Worm (Caenorhabditis elegans): ENCODE results near the gene sqv-3.

sqv-3 gene

DNA sequence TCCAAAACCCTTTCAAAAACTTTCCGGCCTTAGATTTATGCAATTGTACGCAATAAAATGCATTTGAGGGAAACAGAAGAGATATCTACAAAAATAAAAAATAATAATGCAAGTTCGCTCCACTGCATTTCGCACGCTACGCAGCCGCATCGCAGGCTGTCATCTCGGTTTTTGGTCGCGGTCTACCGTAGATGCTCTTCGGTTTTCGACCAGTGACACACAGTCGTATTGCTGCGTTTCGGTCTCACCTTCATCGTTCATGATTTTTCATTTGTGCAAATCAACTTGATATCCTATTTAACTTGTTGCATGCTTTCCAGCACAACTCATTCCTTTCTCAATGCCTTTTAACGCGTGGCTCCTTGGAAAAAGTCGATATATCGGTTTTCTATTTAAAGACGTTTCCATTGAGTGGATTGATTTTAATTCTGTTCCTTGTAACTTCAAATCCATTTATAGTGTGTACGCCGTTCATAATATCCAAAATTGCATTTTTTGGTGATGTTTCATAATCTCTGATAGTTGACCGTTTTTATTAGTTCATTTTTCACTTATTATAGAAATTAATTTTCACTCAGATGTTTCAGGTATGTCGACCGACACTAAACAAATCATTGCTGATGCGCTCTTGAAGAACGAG is 631 bp upstream of the sqv-3 start, which contains the start of gene vha-1 (continued):
- TF ChIP-seq ceh-48 (tag; optimal IDR thresholded peaks at IDR 0.05): peak; percentile 47
- TF ChIP-seq elt-2 (tag; optimal IDR thresholded peaks at IDR 0.05): peak; percentile 39
- TF ChIP-seq ceh-14 (tag; optimal IDR thresholded peaks at IDR 0.05): no peak
- peak; percentile 26 for TF ChIP-seq ceh-30 (tag; optimal IDR thresholded peaks at IDR 0.05)
- peak; percentile 65 for TF ChIP-seq tbx-2 (tag; optimal IDR thresholded peaks at IDR 0.05)
- TF ChIP-seq mec-3 (tag; optimal IDR thresholded peaks at IDR 0.05; ENCODE audit: borderline replicate concordance): no peak
- TF ChIP-seq C08G9.2 (tag; optimal IDR thresholded peaks at IDR 0.05): peak; percentile 15
- no peak for TF ChIP-seq fkh-10 (GFP tag; optimal IDR thresholded peaks at IDR 0.05)
- TF ChIP-seq eyg-1 (tag; optimal IDR thresholded peaks at IDR 0.05): no peak
- TF ChIP-seq unc-42 (tag; optimal IDR thresholded peaks at IDR 0.05): peak; percentile 44
- TF ChIP-seq dve-1 (tag; optimal IDR thresholded peaks at IDR 0.05): peak; percentile 58
- TF ChIP-seq nhr-11 (tag; optimal IDR thresholded peaks at IDR 0.05): no peak
- peak; percentile 52 for TF ChIP-seq ceh-18 (tag; optimal IDR thresholded peaks at IDR 0.05)
- TF ChIP-seq ceh-6 (GFP tag; optimal IDR thresholded peaks at IDR 0.05): no peak
- no peak for TF ChIP-seq ztf-16 (tag; optimal IDR thresholded peaks at IDR 0.05)
- TF ChIP-seq pha-2 (tag; optimal IDR thresholded peaks at IDR 0.05): no peak
- TF ChIP-seq sox-2 (GFP tag; IDR thresholded peaks at IDR 0.05): no peak
- no peak for TF ChIP-seq hlh-15 (tag; optimal IDR thresholded peaks at IDR 0.05)
- TF ChIP-seq ceh-34 (tag; optimal IDR thresholded peaks at IDR 0.05): peak; percentile 31
- no peak for TF ChIP-seq odd-2 (tag; optimal IDR thresholded peaks at IDR 0.05)
- no peak for TF ChIP-seq lin-11 (tag; optimal IDR thresholded peaks at IDR 0.05)
- no peak for TF ChIP-seq pros-1 (tag; optimal IDR thresholded peaks at IDR 0.05)
- no peak for TF ChIP-seq pqm-1 (tag; optimal IDR thresholded peaks at IDR 0.05)
- TF ChIP-seq npax-4 (tag; optimal IDR thresholded peaks at IDR 0.05): no peak
- TF ChIP-seq pat-9 (tag; optimal IDR thresholded peaks at IDR 0.05): no peak
- TF ChIP-seq fax-1 (tag; optimal IDR thresholded peaks at IDR 0.05): no peak
- peak; percentile 26 for TF ChIP-seq hlh-30 (tag; optimal IDR thresholded peaks at IDR 0.05; ENCODE audit: insufficient read depth)
- peak; percentile 24 for TF ChIP-seq ama-1 (optimal IDR thresholded peaks at IDR 0.05)
- peak; percentile 55 for TF ChIP-seq rnt-1 (tag; optimal IDR thresholded peaks at IDR 0.05)
- no peak for TF ChIP-seq ceh-24 (tag; optimal IDR thresholded peaks at IDR 0.05)
- peak; percentile 82 for TF ChIP-seq nfya-1 (tag; optimal IDR thresholded peaks at IDR 0.05)
- peak; percentile 40 for TF ChIP-seq unc-86 (tag; optimal IDR thresholded peaks at IDR 0.05)
- peak; percentile 61 for TF ChIP-seq ceh-31 (tag; optimal IDR thresholded peaks at IDR 0.05)
- peak; percentile 14 for TF ChIP-seq ets-4 (tag; optimal IDR thresholded peaks at IDR 0.05)
- TF ChIP-seq F13H6.1 (tag; optimal IDR thresholded peaks at IDR 0.05): no peak
- no peak for TF ChIP-seq hlh-13 (GFP tag; optimal IDR thresholded peaks at IDR 0.05)
- no peak for TF ChIP-seq sox-4 (tag; optimal IDR thresholded peaks at IDR 0.05)
- TF ChIP-seq ttx-3 (tag; optimal IDR thresholded peaks at IDR 0.05): peak; percentile 2
- no peak for TF ChIP-seq K02D7.2 (tag; optimal IDR thresholded peaks at IDR 0.05)
- no peak for TF ChIP-seq ceh-2 (tag; optimal IDR thresholded peaks at IDR 0.05)

- TF ChIP-seq syd-9 (tag; optimal IDR thresholded peaks at IDR 0.05) (no peak), fax-1 (tag; optimal IDR thresholded peaks at IDR 0.05) (no peak), unc-55 (GFP tag; optimal IDR thresholded peaks at IDR 0.05) (no peak), nhr-11 (tag; optimal IDR thresholded peaks at IDR 0.05) (no peak), sox-4 (tag; optimal IDR thresholded peaks at IDR 0.05) (no peak), eyg-1 (tag; optimal IDR thresholded peaks at IDR 0.05) (no peak), sox-2 (GFP tag; IDR thresholded peaks at IDR 0.05) (no peak), hlh-15 (tag; optimal IDR thresholded peaks at IDR 0.05) (no peak), fkh-10 (GFP tag; optimal IDR thresholded peaks at IDR 0.05) (no peak), hlh-6 (tag; optimal IDR thresholded peaks at IDR 0.05) (no peak), nhr-232 (tag; optimal IDR thresholded peaks at IDR 0.05) (no peak), rnt-1 (tag; optimal IDR thresholded peaks at IDR 0.05) (no peak), elt-2 (tag; optimal IDR thresholded peaks at IDR 0.05) (no peak), pqm-1 (tag; optimal IDR thresholded peaks at IDR 0.05) (no peak), F13H6.1 (tag; optimal IDR thresholded peaks at IDR 0.05) (no peak), ceh-24 (tag; optimal IDR thresholded peaks at IDR 0.05) (no peak), hlh-8 (tag; optimal IDR thresholded peaks at IDR 0.05) (no peak), dmd-4 (tag; optimal IDR thresholded peaks at IDR 0.05; ENCODE audit: borderline replicate concordance) (no peak)
Measured at ce11 chrIII:9779080-9779479, 1.1 kb downstream of the sqv-3 start.
